Worm (Caenorhabditis elegans) whole organism, L3 larva: ENCODE measurements around the gene T19H5.6.
A peak's percentile ranks its signal among the peaks of the same experiment; 100 is the strongest.

Experiments used
- R02D3.7 ChIP-seq: fragments of 150-350 bp; optimal IDR thresholded peaks from 2 replicates; lab custom pipeline; 2014; ENCODE audit warnings: missing biosample characterization, missing genetic modification characterization
- ZK546.5 ChIP-seq: sonication (generic microtip); optimal IDR thresholded peaks from 2 replicates; lab custom pipeline; 2017; ENCODE audit warnings: missing biosample characterization, missing genetic modification characterization
- aly-2 ChIP-seq: fragments of 150-350 bp; optimal IDR thresholded peaks from 2 replicates; lab custom pipeline; 2014; ENCODE audit warnings: missing biosample characterization, missing genetic modification characterization
- ama-1 ChIP-seq: fragments of 150-350 bp; optimal IDR thresholded peaks from 2 replicates; lab custom pipeline; 2018
- ceh-16 ChIP-seq: sonication (generic microtip); optimal IDR thresholded peaks from 2 replicates; lab custom pipeline; 2017; ENCODE audit warnings: missing biosample characterization, missing genetic modification characterization
- ceh-82 ChIP-seq: fragments of 150-350 bp; optimal IDR thresholded peaks from 2 replicates; lab custom pipeline; 2014; ENCODE audit warnings: missing biosample characterization, missing genetic modification characterization
- daf-12 ChIP-seq: fragments of 150-350 bp; optimal IDR thresholded peaks from 2 replicates; lab custom pipeline; 2014; ENCODE audit warnings: missing biosample characterization, missing genetic modification reagents, missing genetic modification characterization
- egl-27 ChIP-seq: sonication (generic microtip); optimal IDR thresholded peaks from 4 replicates; lab custom pipeline; 2017; ENCODE audit warnings: missing biosample characterization, missing genetic modification reagents, missing genetic modification characterization
- egl-5 ChIP-seq: fragments of 150-350 bp; optimal IDR thresholded peaks from 2 replicates; lab custom pipeline; 2017; ENCODE audit warnings: missing biosample characterization, missing genetic modification reagents, missing genetic modification characterization, inconsistent platforms
- elt-2 ChIP-seq: sonication (generic microtip); optimal IDR thresholded peaks from 2 replicates; lab custom pipeline; 2016; ENCODE audit warnings: missing genetic modification reagents, mild to moderate bottlenecking, missing genetic modification characterization, missing compliant biosample characterization
- elt-3 ChIP-seq, 3 experiments: fragments of 150-350 bp in 1 of 3; sonication (generic microtip) in 2 of 3; optimal IDR thresholded peaks; 2 replicates in 2 of 3; 4 replicates in 1 of 3; lab custom pipeline; 2014 to 2017; ENCODE audit warnings: missing biosample characterization in 3 of 3, missing genetic modification characterization in 3 of 3
- eor-1 ChIP-seq, 2 experiments: fragments of 150-350 bp; optimal IDR thresholded peaks; 2 replicates each; lab custom pipeline; 2014 to 2018; ENCODE audit warnings: missing biosample characterization in 2 of 2, missing genetic modification characterization in 2 of 2
- fkh-2 ChIP-seq: fragments of 150-350 bp; optimal IDR thresholded peaks from 2 replicates; lab custom pipeline; 2014; ENCODE audit warnings: missing biosample characterization, missing genetic modification reagents, missing genetic modification characterization
- fos-1 ChIP-seq: fragments of 150-350 bp; optimal IDR thresholded peaks from 2 replicates; lab custom pipeline; 2014; ENCODE audit warnings: missing biosample characterization, missing genetic modification characterization
- hmg-11 ChIP-seq: sonication (generic microtip); optimal IDR thresholded peaks from 2 replicates; lab custom pipeline; 2016; ENCODE audit warnings: missing genetic modification characterization, missing compliant biosample characterization
- jun-1 ChIP-seq: fragments of 150-350 bp; optimal IDR thresholded peaks from 2 replicates; lab custom pipeline; 2014; ENCODE audit warnings: missing biosample characterization, missing genetic modification reagents, missing genetic modification characterization
- lin-39 ChIP-seq: fragments of 150-350 bp; optimal IDR thresholded peaks from 2 replicates; lab custom pipeline; 2018; ENCODE audit warnings: missing biosample characterization, missing genetic modification reagents, missing genetic modification characterization
- lsy-12 ChIP-seq: sonication (generic microtip); optimal IDR thresholded peaks from 2 replicates; lab custom pipeline; 2016; ENCODE audit warnings: mild to moderate bottlenecking, missing genetic modification characterization, missing compliant biosample characterization
- mdl-1 ChIP-seq: fragments of 150-350 bp; optimal IDR thresholded peaks from 2 replicates; lab custom pipeline; 2014; ENCODE audit warnings: missing biosample characterization, missing genetic modification characterization
- mml-1 ChIP-seq: fragments of 150-350 bp; sonication (generic microtip); optimal IDR thresholded peaks from 3 replicates; lab custom pipeline; 2014; ENCODE audit warnings: missing biosample characterization, missing genetic modification characterization
- nhr-11 ChIP-seq: fragments of 150-350 bp; optimal IDR thresholded peaks from 2 replicates; lab custom pipeline; 2014; ENCODE audit warnings: missing biosample characterization, missing genetic modification characterization
- nhr-12 ChIP-seq: fragments of 150-350 bp; optimal IDR thresholded peaks from 2 replicates; lab custom pipeline; 2014; ENCODE audit warnings: missing biosample characterization, missing genetic modification characterization
- nhr-23 ChIP-seq: fragments of 150-350 bp; optimal IDR thresholded peaks from 2 replicates; lab custom pipeline; 2014; ENCODE audit warnings: missing biosample characterization, missing genetic modification reagents, missing genetic modification characterization
- nhr-25 ChIP-seq: sonication (generic microtip); optimal IDR thresholded peaks from 2 replicates; lab custom pipeline; 2017; ENCODE audit warnings: missing biosample characterization, missing genetic modification characterization
- nhr-43 ChIP-seq: sonication (generic microtip); optimal IDR thresholded peaks from 2 replicates; lab custom pipeline; 2016; ENCODE audit warnings: mild to moderate bottlenecking, missing genetic modification characterization, missing compliant biosample characterization; ENCODE audit not compliant: poor library complexity, severe bottlenecking
- nhr-67 ChIP-seq: fragments of 150-350 bp; optimal IDR thresholded peaks from 2 replicates; lab custom pipeline; 2014; ENCODE audit warnings: missing biosample characterization, missing genetic modification characterization
- nhr-77 ChIP-seq: fragments of 150-350 bp; optimal IDR thresholded peaks from 2 replicates; lab custom pipeline; 2014; ENCODE audit warnings: missing biosample characterization, missing genetic modification characterization
- pha-4 ChIP-seq: fragments of 150-350 bp; optimal IDR thresholded peaks from 2 replicates; lab custom pipeline; 2014; ENCODE audit warnings: missing biosample characterization, missing genetic modification reagents, missing genetic modification characterization
- pqm-1 ChIP-seq: fragments of 150-350 bp; optimal IDR thresholded peaks from 2 replicates; lab custom pipeline; 2017; ENCODE audit warnings: missing biosample characterization, missing genetic modification characterization, inconsistent platforms
- sea-2 ChIP-seq: fragments of 150-350 bp; sonication (generic microtip); optimal IDR thresholded peaks from 4 replicates; lab custom pipeline; 2014; ENCODE audit warnings: missing biosample characterization, missing genetic modification reagents, missing genetic modification characterization
- skn-1 ChIP-seq: fragments of 150-350 bp; optimal IDR thresholded peaks from 2 replicates; lab custom pipeline; 2014; ENCODE audit warnings: missing biosample characterization, missing genetic modification characterization
- snpc-4 ChIP-seq: fragments of 150-350 bp; optimal IDR thresholded peaks from 2 replicates; lab custom pipeline; 2014; ENCODE audit warnings: missing biosample characterization, missing genetic modification characterization
- tbx-2 ChIP-seq: sonication (generic microtip); optimal IDR thresholded peaks from 2 replicates; lab custom pipeline; 2016; ENCODE audit warnings: mild to moderate bottlenecking, missing genetic modification characterization, missing compliant biosample characterization
- unc-62 ChIP-seq: fragments of 150-350 bp; sonication (generic microtip); optimal IDR thresholded peaks from 4 replicates; lab custom pipeline; 2014; ENCODE audit warnings: missing biosample characterization, missing genetic modification reagents, missing genetic modification characterization
- zag-1 ChIP-seq: fragments of 150-350 bp; optimal IDR thresholded peaks from 2 replicates; lab custom pipeline; 2014; ENCODE audit warnings: missing biosample characterization, missing genetic modification characterization
- ztf-4 ChIP-seq: fragments of 150-350 bp; optimal IDR thresholded peaks from 2 replicates; lab custom pipeline; 2014; ENCODE audit warnings: missing biosample characterization, missing genetic modification characterization

The T19H5.6 gene

ce11 chrII:9470027-9470426, at the start of gene T19H5.6:
T19H5.6 (minus strand) TSS chrII:9470221.
- peak; percentile 52 for TF ChIP-seq pqm-1 (tag; lab: Kevin White, UChicago)
- no peak for TF ChIP-seq nhr-12
- TF ChIP-seq elt-2 (tag; lab: Kevin White, UChicago), result peak; percentile 71

ce11 chrII:9518781-9519180, 48.8 kb upstream of the T19H5.6 start, which contains the start of the genes sfxn-1.1 and AH6.3:
sfxn-1.1 (minus strand) TSS chrII:9518881.
AH6.3 (plus strand) TSS chrII:9519055.
- no peak for TF ChIP-seq nhr-11
- no peak for TF ChIP-seq ZK546.5 (tag; lab: Kevin White, UChicago)
- TF ChIP-seq R02D3.7 (tag; lab: Kevin White, UChicago), result no peak
- no peak for TF ChIP-seq lin-39 (tag; lab: Kevin White, UChicago)
- no peak for TF ChIP-seq fos-1
- TF ChIP-seq lsy-12 (tag; lab: Kevin White, UChicago), result no peak
- no peak for TF ChIP-seq elt-3 (tag; optimal IDR thresholded peaks at IDR 0.05; lab: Kevin White, UChicago)
- no peak for TF ChIP-seq zag-1 (tag; lab: Kevin White, UChicago)
- no peak for TF ChIP-seq nhr-43 (tag; lab: Kevin White, UChicago)
- TF ChIP-seq nhr-25 (tag; lab: Kevin White, UChicago), result no peak
- no peak for TF ChIP-seq egl-5 (tag; lab: Kevin White, UChicago)
- TF ChIP-seq mml-1 (tag; lab: Kevin White, UChicago), result no peak
- no peak for TF ChIP-seq daf-12 (tag; lab: Kevin White, UChicago)
- TF ChIP-seq ztf-4, result no peak
- TF ChIP-seq jun-1, result no peak
- no peak for TF ChIP-seq nhr-12
- no peak for TF ChIP-seq ceh-16 (tag; lab: Kevin White, UChicago)
- no peak for TF ChIP-seq pha-4 (tag; lab: Kevin White, UChicago)
- no peak for TF ChIP-seq pqm-1 (tag; lab: Kevin White, UChicago)
- TF ChIP-seq skn-1 (tag; lab: Kevin White, UChicago), result no peak
- TF ChIP-seq, all 47 proteins: peak for 0

DNA sequence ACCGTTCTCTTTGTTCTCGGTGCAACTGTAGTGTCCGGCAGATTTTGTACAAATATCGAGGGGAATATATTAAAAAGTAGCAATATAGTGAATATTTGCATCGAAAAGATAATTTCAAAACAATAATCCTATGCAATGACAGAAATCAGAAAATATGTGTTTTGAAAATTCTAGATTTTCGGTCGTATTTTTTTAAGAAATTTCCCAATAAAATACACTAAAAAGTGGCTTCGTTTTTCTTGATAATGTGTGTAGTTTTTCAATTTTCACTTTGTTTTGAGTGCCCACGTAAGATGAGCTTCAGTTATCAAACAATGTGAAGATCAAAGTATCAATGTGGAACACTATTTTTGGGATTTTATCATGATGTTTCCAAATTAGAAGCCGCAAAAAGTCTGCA, 46.8 kb upstream of the T19H5.6 start, which contains the start of gene gcy-1:
Gene gcy-1 (minus strand): TSS at position 101 of the 400 bp plus-strand sequence.
- TF ChIP-seq sea-2 (GFP tag; lab: Kevin White, UChicago) (no peak), hmg-11 (tag; lab: Kevin White, UChicago) (no peak), nhr-12 (no peak), tbx-2 (tag; lab: Kevin White, UChicago) (no peak), ZK546.5 (tag; lab: Kevin White, UChicago) (no peak), daf-12 (tag; lab: Kevin White, UChicago) (no peak), nhr-77 (tag; lab: Kevin White, UChicago) (no peak), unc-62 (GFP tag; lab: Kevin White, UChicago) (no peak), mml-1 (tag; lab: Kevin White, UChicago) (no peak), mdl-1 (no peak), ceh-82 (tag; lab: Kevin White, UChicago) (no peak), R02D3.7 (tag; lab: Kevin White, UChicago) (no peak), nhr-25 (tag; lab: Kevin White, UChicago) (no peak), ama-1 (lab: Kevin White, UChicago) (no peak), ztf-4 (no peak), pha-4 (tag; lab: Kevin White, UChicago) (no peak), snpc-4 (tag; lab: Kevin White, UChicago) (no peak), nhr-23 (tag; lab: Kevin White, UChicago) (no peak)

ce11 chrII:9507181-9507580, 37.2 kb upstream of the T19H5.6 start, which contains the start of gene gcy-3:
gcy-3 (minus strand) TSS chrII:9507281.
- TF ChIP-seq tbx-2 (tag; lab: Kevin White, UChicago) (no peak), mml-1 (tag; lab: Kevin White, UChicago) (no peak), pqm-1 (tag; lab: Kevin White, UChicago) (no peak), lsy-12 (tag; lab: Kevin White, UChicago) (no peak), lin-39 (tag; lab: Kevin White, UChicago) (no peak), ceh-16 (tag; lab: Kevin White, UChicago) (no peak), hmg-11 (tag; lab: Kevin White, UChicago) (no peak), zag-1 (tag; lab: Kevin White, UChicago) (no peak), unc-62 (GFP tag; lab: Kevin White, UChicago) (no peak), egl-27 (tag; lab: Kevin White, UChicago) (no peak), mdl-1 (no peak), ama-1 (lab: Kevin White, UChicago) (no peak), eor-1 (tag; optimal IDR thresholded peaks at IDR 0.05; lab: Kevin White, UChicago) (no peak), daf-12 (tag; lab: Kevin White, UChicago) (no peak), skn-1 (tag; lab: Kevin White, UChicago) (no peak), jun-1 (no peak), nhr-67 (tag; lab: Kevin White, UChicago) (no peak), snpc-4 (tag; lab: Kevin White, UChicago) (no peak), fkh-2 (tag; lab: Kevin White, UChicago) (no peak), aly-2 (no peak)
